Worm (Caenorhabditis elegans) whole organism, young adult: ENCODE results near the gene Y53C12A.3.

ENCODE experiments used
- B0261.1 ChIP-seq: sonication (generic microtip); optimal IDR thresholded peaks from 2 replicates; lab custom pipeline; 2016; ENCODE audit warnings: mild to moderate bottlenecking, missing genetic modification characterization, moderate library complexity, missing compliant biosample characterization
- B0336.3 ChIP-seq: fragments of 200-800 bp; sonication (Bioruptor generic); IDR thresholded peaks from 2 replicates; pipeline ENCODE4 v1.3.6; 2022; ENCODE audit warnings: missing genetic modification characterization, missing compliant biosample characterization
- C06A6.2 ChIP-seq: fragments of 200-800 bp; sonication (Bioruptor generic); conservative IDR thresholded peaks from 2 replicates; pipeline ENCODE4 v1.3.6; 2022; ENCODE audit warnings: missing genetic modification characterization, missing compliant biosample characterization
- K11D2.4 ChIP-seq: fragments of 200-800 bp; sonication (Bioruptor generic); IDR thresholded peaks from 2 replicates; pipeline ENCODE4 v1.3.6; 2022; ENCODE audit warnings: missing genetic modification reagents, missing genetic modification characterization, missing compliant biosample characterization
- Y53G8AR.9 ChIP-seq: fragments of 200-800 bp; sonication (Bioruptor generic); conservative IDR thresholded peaks from 2 replicates; pipeline ENCODE4 v1.3.6; 2022; ENCODE audit warnings: missing genetic modification reagents, missing genetic modification characterization, missing compliant biosample characterization
- Y56A3A.18 ChIP-seq: fragments of 200-800 bp; sonication (Bioruptor generic); IDR thresholded peaks from 2 replicates; pipeline ENCODE4 v1.3.6; 2022; ENCODE audit warnings: missing genetic modification reagents, missing genetic modification characterization, missing compliant biosample characterization
- akir-1 ChIP-seq: fragments of 200-800 bp; sonication (Bioruptor generic); optimal IDR thresholded peaks from 2 replicates; lab custom pipeline; 2018; ENCODE audit warnings: mild to moderate bottlenecking, missing genetic modification characterization, moderate library complexity, missing compliant biosample characterization
- aptf-2 ChIP-seq: fragments of 200-800 bp; sonication (Bioruptor generic); conservative IDR thresholded peaks from 2 replicates; pipeline ENCODE4 v1.3.6; 2022; ENCODE audit warnings: missing genetic modification reagents, missing genetic modification characterization, missing compliant biosample characterization
- atf-7 ChIP-seq: sonication (generic microtip); optimal IDR thresholded peaks from 2 replicates; lab custom pipeline; 2017; ENCODE audit warnings: mild to moderate bottlenecking, missing genetic modification characterization, missing compliant biosample characterization
- attf-5 ChIP-seq: fragments of 200-800 bp; sonication (Bioruptor generic); optimal IDR thresholded peaks from 2 replicates; lab custom pipeline; 2018; ENCODE audit warnings: mild to moderate bottlenecking, missing genetic modification characterization, missing compliant biosample characterization
- cebp-1 ChIP-seq, 2 experiments: fragments of 200-800 bp in 1 of 2; sonication (Bioruptor generic) in 1 of 2; sonication (generic microtip) in 1 of 2; IDR thresholded peaks in 1 of 2; optimal IDR thresholded peaks in 1 of 2; 2 replicates each; pipeline versions ENCODE4 v1.3.6 to Lab custom; 2017 to 2022; ENCODE audit warnings: missing compliant biosample characterization in 2 of 2, missing genetic modification characterization in 2 of 2, mild to moderate bottlenecking in 1 of 2, missing genetic modification reagents in 1 of 2, moderate library complexity in 1 of 2
- ceh-40 ChIP-seq: fragments of 200-800 bp; sonication (Bioruptor generic); IDR thresholded peaks from 2 replicates; pipeline ENCODE4 v1.3.6; 2022; ENCODE audit warnings: missing genetic modification characterization, missing compliant biosample characterization
- chd-7 ChIP-seq: sonication (generic microtip); optimal IDR thresholded peaks from 2 replicates; lab custom pipeline; 2016; ENCODE audit warnings: mild to moderate bottlenecking, missing genetic modification characterization, moderate library complexity, missing compliant biosample characterization
- dox-1 ChIP-seq: fragments of 200-800 bp; sonication (Bioruptor generic); IDR thresholded peaks from 2 replicates; pipeline ENCODE4 v1.3.6; 2022; ENCODE audit warnings: missing genetic modification reagents, missing genetic modification characterization, missing compliant biosample characterization
- ets-4 ChIP-seq: fragments of 200-800 bp; sonication (Bioruptor generic); optimal IDR thresholded peaks from 2 replicates; lab custom pipeline; 2018; ENCODE audit warnings: mild to moderate bottlenecking, missing genetic modification characterization, missing compliant biosample characterization
- gei-17 ChIP-seq: fragments of 200-800 bp; sonication (Bioruptor generic); optimal IDR thresholded peaks from 2 replicates; lab custom pipeline; 2018; ENCODE audit warnings: mild to moderate bottlenecking, missing genetic modification characterization, missing compliant biosample characterization
- hmg-1.2 ChIP-seq: fragments of 200-800 bp; sonication (Bioruptor generic); IDR thresholded peaks from 2 replicates; pipeline ENCODE4 v1.3.6; 2022; ENCODE audit warnings: missing genetic modification reagents, missing genetic modification characterization, missing compliant biosample characterization
- hrde-1 ChIP-seq: sonication (generic microtip); optimal IDR thresholded peaks from 2 replicates; lab custom pipeline; 2016; ENCODE audit warnings: missing genetic modification characterization, mild to moderate bottlenecking, missing compliant biosample characterization, moderate library complexity, missing genotype, missing genetic modification reagents, borderline replicate concordance
- let-526 ChIP-seq: fragments of 200-800 bp; sonication (Bioruptor generic); IDR thresholded peaks from 2 replicates; pipeline ENCODE4 v1.3.6; 2022; ENCODE audit warnings: missing genetic modification reagents, missing genetic modification characterization, missing compliant biosample characterization
- let-607 ChIP-seq, 2 experiments: fragments of 200-800 bp in 1 of 2; sonication (Bioruptor generic) in 1 of 2; sonication (generic microtip) in 1 of 2; optimal IDR thresholded peaks; 2 replicates each; lab custom pipeline; 2016 to 2018; ENCODE audit warnings: mild to moderate bottlenecking in 2 of 2, missing compliant biosample characterization in 2 of 2, missing genetic modification characterization in 2 of 2, moderate library complexity in 2 of 2, missing genotype in 1 of 2
- lin-35 ChIP-seq, 3 experiments: fragments of 150-350 bp in 2 of 3; sonication (generic microtip) in 1 of 3; optimal IDR thresholded peaks; 2 replicates each; lab custom pipeline; 2014 to 2018; ENCODE audit warnings: missing biosample characterization in 3 of 3, missing genetic modification characterization in 3 of 3, missing genetic modification reagents in 3 of 3
- lin-40 ChIP-seq: sonication (generic microtip); optimal IDR thresholded peaks from 2 replicates; lab custom pipeline; 2016; ENCODE audit warnings: missing genetic modification characterization, mild to moderate bottlenecking, missing compliant biosample characterization, missing genotype, missing genetic modification reagents
- lin-54 ChIP-seq: fragments of 200-800 bp; sonication (Bioruptor generic); optimal IDR thresholded peaks from 2 replicates; lab custom pipeline; 2018; ENCODE audit warnings: mild to moderate bottlenecking, missing genetic modification characterization, missing compliant biosample characterization
- madf-10 ChIP-seq: sonication (generic microtip); optimal IDR thresholded peaks from 2 replicates; lab custom pipeline; 2016; ENCODE audit warnings: mild to moderate bottlenecking, missing genetic modification characterization, missing compliant biosample characterization
- madf-3 ChIP-seq: fragments of 200-800 bp; sonication (Bioruptor generic); IDR thresholded peaks from 2 replicates; pipeline ENCODE4 v1.3.6; 2022; ENCODE audit warnings: missing genetic modification reagents, missing genetic modification characterization, missing compliant biosample characterization
- madf-8 ChIP-seq: fragments of 200-800 bp; sonication (Bioruptor generic); conservative IDR thresholded peaks from 2 replicates; pipeline ENCODE4 v1.3.6; 2022; ENCODE audit warnings: missing genetic modification reagents, missing genetic modification characterization, missing compliant biosample characterization
- mcd-1 ChIP-seq: fragments of 200-800 bp; sonication (Bioruptor generic); IDR thresholded peaks from 2 replicates; pipeline ENCODE4 v1.3.6; 2022; ENCODE audit warnings: missing genetic modification reagents, missing genetic modification characterization, missing compliant biosample characterization
- mxl-1 ChIP-seq: sonication (generic microtip); optimal IDR thresholded peaks from 2 replicates; lab custom pipeline; 2016; ENCODE audit warnings: missing genetic modification characterization, missing compliant biosample characterization
- nfya-2 ChIP-seq: fragments of 200-800 bp; sonication (Bioruptor generic); IDR thresholded peaks from 2 replicates; pipeline ENCODE4 v1.3.6; 2022; ENCODE audit warnings: missing genetic modification reagents, missing genetic modification characterization, missing compliant biosample characterization
- nfyb-1 ChIP-seq: fragments of 200-800 bp; sonication (Bioruptor generic); IDR thresholded peaks from 2 replicates; pipeline ENCODE4 v1.3.6; 2022; ENCODE audit warnings: missing genetic modification reagents, missing genetic modification characterization, missing compliant biosample characterization
- nhr-80 ChIP-seq: sonication (generic microtip); optimal IDR thresholded peaks from 2 replicates; lab custom pipeline; 2016; ENCODE audit warnings: missing genetic modification characterization, missing compliant biosample characterization
- nhr-90 ChIP-seq: sonication (generic microtip); optimal IDR thresholded peaks from 2 replicates; lab custom pipeline; 2016; ENCODE audit warnings: missing genotype, mild to moderate bottlenecking, missing genetic modification characterization, missing compliant biosample characterization
- pbrm-1 ChIP-seq: fragments of 200-800 bp; sonication (Bioruptor generic); IDR thresholded peaks from 2 replicates; pipeline ENCODE4 v1.3.6; 2022; ENCODE audit warnings: missing genetic modification reagents, missing genetic modification characterization, missing compliant biosample characterization
- pha-4 ChIP-seq: fragments of 150-350 bp; sonication (generic microtip); optimal IDR thresholded peaks from 2 replicates; lab custom pipeline; 2014; ENCODE audit warnings: missing biosample characterization, missing genetic modification reagents, missing genetic modification characterization
- snpc-1.3 ChIP-seq: sonication (generic microtip); optimal IDR thresholded peaks from 2 replicates; lab custom pipeline; 2017; ENCODE audit warnings: missing genetic modification characterization, mild to moderate bottlenecking, missing compliant biosample characterization, antibody characterized with exemption, moderate library complexity, missing genotype, missing genetic modification reagents; ENCODE audit not compliant: insufficient read depth
- snpc-4 ChIP-seq, 5 experiments: fragments of 150-350 bp in 1 of 5; sonication (generic microtip) in 4 of 5; optimal IDR thresholded peaks; 2 replicates each; lab custom pipeline; 2014 to 2018; ENCODE audit warnings: missing genetic modification characterization in 5 of 5, missing biosample characterization in 3 of 5, antibody characterized with exemption in 2 of 5, mild to moderate bottlenecking in 2 of 5, missing compliant biosample characterization in 2 of 5, missing genotype in 2 of 5, moderate library complexity in 2 of 5, missing genetic modification reagents in 1 of 5
- tbp1 ChIP-seq: fragments of 200-800 bp; sonication (Bioruptor generic); optimal IDR thresholded peaks from 2 replicates; lab custom pipeline; 2018; ENCODE audit warnings: mild to moderate bottlenecking, missing genetic modification characterization, missing compliant biosample characterization
- tlf-1 ChIP-seq: fragments of 200-800 bp; sonication (Bioruptor generic); optimal IDR thresholded peaks from 2 replicates; lab custom pipeline; 2018; ENCODE audit warnings: mild to moderate bottlenecking, missing genetic modification characterization, missing compliant biosample characterization
- unc-62 ChIP-seq: fragments of 150-350 bp; optimal IDR thresholded peaks from 2 replicates; lab custom pipeline; 2014; ENCODE audit warnings: missing biosample characterization, missing genetic modification reagents, missing genetic modification characterization
- zfh-2 ChIP-seq: fragments of 200-800 bp; sonication (Bioruptor generic); conservative IDR thresholded peaks from 2 replicates; pipeline ENCODE4 v1.3.6; 2022; ENCODE audit warnings: missing genetic modification reagents, missing genetic modification characterization, missing compliant biosample characterization
- ztf-22 ChIP-seq: fragments of 200-800 bp; sonication (Bioruptor generic); optimal IDR thresholded peaks from 2 replicates; lab custom pipeline; 2018; ENCODE audit warnings: mild to moderate bottlenecking, missing genetic modification characterization, moderate library complexity, missing compliant biosample characterization

The Y53C12A.3 gene

ce11 chrII:9741400-9741799 is 35.4 kb upstream of the Y53C12A.3 start:
- TF ChIP-seq ztf-22 (GFP tag; lab: Kevin White, UChicago), result peak; percentile 2
- TF ChIP-seq let-526 (GFP tag; lab: Robert Waterston, UW), result 0 out of 2 replicates have a peak, but pooled peaks have one; percentile 17
- peak; percentile 28; the same call in 1 of the 2 replicates for TF ChIP-seq nfyb-1
- TF ChIP-seq nhr-80, result peak; percentile 63
- peak; percentile 97 for TF ChIP-seq unc-62 (GFP tag; lab: Kevin White, UChicago)
- peak; percentile 22 for TF ChIP-seq atf-7
- TF ChIP-seq lin-54 (GFP tag; lab: Kevin White, UChicago), result peak; percentile 6
- TF ChIP-seq let-607 (tag; optimal IDR thresholded peaks at IDR 0.05; lab: Kevin White, UChicago), result peak; percentile 78 to 88
- peak; percentile 2 for TF ChIP-seq madf-10 (tag; lab: Kevin White, UChicago)
- no peak for TF ChIP-seq mxl-1
- peak; percentile 41 for TF ChIP-seq tlf-1 (GFP tag; lab: Kevin White, UChicago)
- TF ChIP-seq ceh-40, result no peak
- no peak for TF ChIP-seq gei-17 (GFP tag; lab: Kevin White, UChicago)
- TF ChIP-seq madf-8 (GFP tag; lab: Robert Waterston, UW), result no peak
- TF ChIP-seq B0336.3 (GFP tag; lab: Robert Waterston, UW), result no peak
- peak; percentile 33 for TF ChIP-seq tbp1 (GFP tag; lab: Kevin White, UChicago)

ce11 chrII:9740552-9740951 is 34.5 kb upstream of the Y53C12A.3 start:
- TF ChIP-seq Y56A3A.18 (GFP tag; lab: Robert Waterston, UW), result 0 out of 2 replicates have a peak, but pooled peaks have one; percentile 8
- TF ChIP-seq nhr-90 (tag; lab: Kevin White, UChicago), result peak; percentile 38
- no peak for TF ChIP-seq snpc-4 (GFP tag; optimal IDR thresholded peaks at IDR 0.05; lab: Kevin White, UChicago)
- peak in 1 of 4 experiments; percentile 4 for TF ChIP-seq snpc-4 (tag; optimal IDR thresholded peaks at IDR 0.05; lab: Kevin White, UChicago)
- TF ChIP-seq hmg-1.2 (GFP tag; lab: Robert Waterston, UW), result 0 out of 2 replicates have a peak, but pooled peaks have one; percentile 11
- TF ChIP-seq pbrm-1 (GFP tag; lab: Robert Waterston, UW), result 0 out of 2 replicates have a peak, but pooled peaks have one; percentile 41
- peak; percentile 60; the same call in 1 of the 2 replicates for TF ChIP-seq dox-1
- TF ChIP-seq K11D2.4, result no peak
- peak; percentile 86 for TF ChIP-seq nhr-80
- no peak for TF ChIP-seq snpc-1.3 (tag; lab: Kevin White, UChicago)
- TF ChIP-seq zfh-2 (GFP tag; lab: Robert Waterston, UW), result no peak
- TF ChIP-seq let-607 (tag; optimal IDR thresholded peaks at IDR 0.05; lab: Kevin White, UChicago), result peak; percentile 61 to 69
- TF ChIP-seq lin-35 (GFP tag; optimal IDR thresholded peaks at IDR 0.05; lab: Kevin White, UChicago), result no peak
- 0 out of 2 replicates have a peak, but pooled peaks have one; percentile 47 for TF ChIP-seq Y53G8AR.9
- no peak for TF ChIP-seq C06A6.2
- TF ChIP-seq ets-4 (GFP tag; lab: Kevin White, UChicago), result peak; percentile 3
- no peak for TF ChIP-seq aptf-2 (GFP tag; lab: Robert Waterston, UW)
- peak; percentile 76 for TF ChIP-seq ztf-22 (GFP tag; lab: Kevin White, UChicago)
- TF ChIP-seq madf-3, result 0 out of 2 replicates have a peak, but pooled peaks have one; percentile 61
- no peak for TF ChIP-seq let-526 (GFP tag; lab: Robert Waterston, UW)
- no peak for TF ChIP-seq cebp-1 (GFP tag; IDR thresholded peaks at IDR 0.05; lab: Robert Waterston, UW)
- peak; percentile 26 for TF ChIP-seq cebp-1 (tag; optimal IDR thresholded peaks at IDR 0.05; lab: Kevin White, UChicago)
- peak; percentile 53 for TF ChIP-seq pha-4 (tag; lab: Kevin White, UChicago)
- TF ChIP-seq tbp1 (GFP tag; lab: Kevin White, UChicago), result peak; percentile 13

- TF ChIP-seq pha-4 (tag; lab: Kevin White, UChicago) (peak; percentile 56), pbrm-1 (GFP tag; lab: Robert Waterston, UW) (peak; percentile 30; the same call in 1 of the 2 replicates), nfya-2 (GFP tag; lab: Robert Waterston, UW) (no peak), atf-7 (peak; percentile 23), zfh-2 (GFP tag; lab: Robert Waterston, UW) (no peak), nfyb-1 (0 out of 2 replicates have a peak, but pooled peaks have one; percentile 24), madf-10 (tag; lab: Kevin White, UChicago) (peak; percentile 12), attf-5 (peak; percentile 70), hrde-1 (tag; lab: Kevin White, UChicago) (no peak), ets-4 (GFP tag; lab: Kevin White, UChicago) (peak; percentile 42), dox-1 (peak; percentile 64), lin-40 (no peak), mcd-1 (GFP tag; lab: Robert Waterston, UW) (peak; percentile 33; the same call in 1 of the 2 replicates), chd-7 (tag; lab: Kevin White, UChicago) (peak; percentile 67), B0261.1 (tag; lab: Kevin White, UChicago) (no peak), Y56A3A.18 (GFP tag; lab: Robert Waterston, UW) (0 out of 2 replicates have a peak, but pooled peaks have one; percentile 40), akir-1 (no peak), lin-35 (GFP tag; optimal IDR thresholded peaks at IDR 0.05; lab: Kevin White, UChicago) (no peak)
Measured at ce11 chrII:9738820-9739219, 32.8 kb upstream of the Y53C12A.3 start.
